Fruit fly (Drosophila melanogaster): Measurements from ENCODE around the gene CG33523.

DNA sequence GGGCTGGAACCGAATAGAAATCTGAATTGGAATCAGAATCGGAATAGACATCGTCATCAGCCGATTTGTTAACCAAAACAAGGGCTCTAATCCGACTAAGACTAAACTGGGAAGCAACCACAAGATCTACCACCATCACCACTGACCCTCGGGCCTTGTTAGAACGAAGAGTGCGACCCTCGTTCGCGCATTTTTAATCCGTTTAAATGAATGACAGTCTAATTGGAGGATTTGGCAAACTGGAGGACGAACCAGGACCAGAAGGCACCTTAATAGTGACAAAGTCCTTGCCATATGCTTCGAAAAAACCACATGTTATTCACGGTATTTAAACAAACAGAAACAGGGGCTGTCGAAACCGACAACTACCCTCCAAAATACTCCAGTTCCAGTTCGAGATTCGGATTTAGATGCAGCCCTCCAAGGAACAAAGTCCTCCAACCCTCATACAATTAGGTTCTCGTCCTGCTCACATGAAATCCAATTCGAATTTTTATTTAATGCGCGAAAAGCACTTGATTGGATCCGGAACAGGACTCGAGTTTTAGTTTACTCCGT, 44.8 kb upstream of the CG33523 start:
- TF ChIP-seq Sin3A (optimal IDR thresholded peaks at IDR 0.05): no peak
- no peak for TF ChIP-seq h (optimal IDR thresholded peaks at IDR 0.05)
